Worm (Caenorhabditis elegans) whole organism, L4 larva: ENCODE measurements around the gene clec-57.

ENCODE experiments used
- F26F4.8 ChIP-seq: fragments of 200-800 bp; sonication (Bioruptor generic); conservative IDR thresholded peaks from 2 replicates; pipeline ENCODE4 v1.3.6; 2022; ENCODE audit warnings: missing genetic modification characterization, missing compliant biosample characterization
- F37D6.2 ChIP-seq: sonication (generic microtip); optimal IDR thresholded peaks from 2 replicates; lab custom pipeline; 2016; ENCODE audit warnings: mild to moderate bottlenecking, missing genetic modification characterization, missing compliant biosample characterization
- F44E2.7 ChIP-seq: fragments of 200-800 bp; sonication (Bioruptor generic); IDR thresholded peaks from 2 replicates; pipeline ENCODE4 v2.1.2; 2022; ENCODE audit warnings: missing genetic modification characterization, missing compliant biosample characterization
- T26A8.4 ChIP-seq: fragments of 200-800 bp; sonication (Bioruptor generic); IDR thresholded peaks from 2 replicates; pipeline ENCODE4 v1.3.6; 2022; ENCODE audit warnings: missing genetic modification characterization, missing compliant biosample characterization
- Y48G9A.11 ChIP-seq: fragments of 200-800 bp; sonication (Bioruptor generic); IDR thresholded peaks from 2 replicates; pipeline ENCODE4 v1.3.6; 2022; ENCODE audit warnings: missing genetic modification reagents, missing genetic modification characterization, missing compliant biosample characterization
- Y5F2A.4 ChIP-seq: fragments of 200-800 bp; sonication (Bioruptor generic); optimal IDR thresholded peaks from 2 replicates; lab custom pipeline; 2018; ENCODE audit warnings: mild to moderate bottlenecking, missing genetic modification characterization, missing compliant biosample characterization
- ZK337.2 ChIP-seq: fragments of 200-800 bp; sonication (Bioruptor generic); IDR thresholded peaks from 2 replicates; pipeline ENCODE4 v1.3.6; 2022; ENCODE audit warnings: missing genetic modification reagents, missing genetic modification characterization, missing compliant biosample characterization
- ama-1 ChIP-seq: fragments of 150-350 bp; optimal IDR thresholded peaks from 2 replicates; lab custom pipeline; 2014; ENCODE audit warnings: inconsistent platforms, mixed read lengths
- arid-1 ChIP-seq: fragments of 200-800 bp; sonication (Bioruptor generic); conservative IDR thresholded peaks from 2 replicates; pipeline ENCODE4 v1.3.6; 2022; ENCODE audit warnings: missing genetic modification reagents, missing genetic modification characterization, missing compliant biosample characterization
- attf-4 ChIP-seq: sonication (generic microtip); optimal IDR thresholded peaks from 3 replicates; lab custom pipeline; 2017; ENCODE audit warnings: missing biosample characterization, missing genetic modification characterization
- ceh-32 ChIP-seq: sonication (generic microtip); optimal IDR thresholded peaks from 2 replicates; lab custom pipeline; 2016; ENCODE audit warnings: mild to moderate bottlenecking, missing genetic modification characterization, missing compliant biosample characterization; ENCODE audit not compliant: poor library complexity
- ceh-62 ChIP-seq: sonication (generic microtip); optimal IDR thresholded peaks from 2 replicates; lab custom pipeline; 2017; ENCODE audit warnings: missing biosample characterization, missing genetic modification characterization
- daf-16 ChIP-seq, 3 experiments: sonication (generic microtip); optimal IDR thresholded peaks; 2 replicates each; lab custom pipeline; 2016 to 2017; ENCODE audit warnings: missing genetic modification characterization in 3 of 3, missing genetic modification reagents in 3 of 3, mild to moderate bottlenecking in 2 of 3, missing compliant biosample characterization in 2 of 3, missing biosample characterization in 1 of 3, moderate library complexity in 1 of 3
- dpl-1 ChIP-seq: fragments of 150-350 bp; optimal IDR thresholded peaks from 2 replicates; lab custom pipeline; 2014; ENCODE audit warnings: missing biosample characterization, missing genetic modification reagents, missing genetic modification characterization
- egl-43 ChIP-seq: fragments of 200-800 bp; sonication (Bioruptor generic); IDR thresholded peaks from 2 replicates; pipeline ENCODE4 v1.3.6; 2022; ENCODE audit warnings: missing genetic modification reagents, missing genetic modification characterization, missing compliant biosample characterization
- fos-1 ChIP-seq: fragments of 150-350 bp; optimal IDR thresholded peaks from 2 replicates; lab custom pipeline; 2014; ENCODE audit warnings: missing biosample characterization, missing genetic modification characterization
- gei-8 ChIP-seq: fragments of 200-800 bp; sonication (Bioruptor generic); optimal IDR thresholded peaks from 2 replicates; lab custom pipeline; 2018; ENCODE audit warnings: mild to moderate bottlenecking, missing genetic modification characterization, missing compliant biosample characterization
- hif-1 ChIP-seq, 2 experiments: sonication (generic microtip); optimal IDR thresholded peaks; 2 replicates each; lab custom pipeline; 2016 to 2017; ENCODE audit warnings: missing compliant biosample characterization in 2 of 2, missing genetic modification characterization in 2 of 2, missing genetic modification reagents in 2 of 2, missing genotype in 2 of 2, mild to moderate bottlenecking in 1 of 2
- lin-15B ChIP-seq: fragments of 150-350 bp; sonication (generic microtip); optimal IDR thresholded peaks from 3 replicates; lab custom pipeline; 2014; ENCODE audit warnings: missing biosample characterization, missing genetic modification characterization
- lin-38 ChIP-seq: fragments of 200-800 bp; sonication (Bioruptor generic); IDR thresholded peaks from 2 replicates; pipeline ENCODE4 v1.3.6; 2022; ENCODE audit warnings: missing genetic modification reagents, missing genetic modification characterization, missing compliant biosample characterization
- lin-39 ChIP-seq: fragments of 150-350 bp; optimal IDR thresholded peaks from 2 replicates; lab custom pipeline; 2014; ENCODE audit warnings: missing biosample characterization, missing genetic modification reagents, missing genetic modification characterization
- lsy-2 ChIP-seq, 2 experiments: fragments of 150-350 bp in 1 of 2; sonication (generic microtip) in 1 of 2; optimal IDR thresholded peaks; 2 replicates each; lab custom pipeline; 2014 to 2017; ENCODE audit warnings: missing biosample characterization in 2 of 2, missing genetic modification characterization in 2 of 2
- madf-5 ChIP-seq, 2 experiments: fragments of 200-800 bp; sonication (Bioruptor generic); IDR thresholded peaks; 2 replicates each; pipeline ENCODE4 v1.3.6; 2022; ENCODE audit warnings: missing compliant biosample characterization in 2 of 2, missing genetic modification characterization in 2 of 2
- mep-1 ChIP-seq: fragments of 150-350 bp; sonication (generic microtip); optimal IDR thresholded peaks from 3 replicates; lab custom pipeline; 2014; ENCODE audit warnings: missing biosample characterization, missing genetic modification characterization
- mes-2 ChIP-seq: sonication (generic microtip); optimal IDR thresholded peaks from 2 replicates; lab custom pipeline; 2016; ENCODE audit warnings: missing genotype, mild to moderate bottlenecking, missing genetic modification characterization, missing compliant biosample characterization; ENCODE audit not compliant: poor library complexity, severe bottlenecking
- nhr-111 ChIP-seq: fragments of 200-800 bp; sonication (Bioruptor generic); optimal IDR thresholded peaks from 2 replicates; lab custom pipeline; 2018; ENCODE audit warnings: mild to moderate bottlenecking, missing genetic modification characterization, missing compliant biosample characterization
- nhr-25 ChIP-seq: sonication (generic microtip); optimal IDR thresholded peaks from 2 replicates; lab custom pipeline; 2017; ENCODE audit warnings: missing genetic modification characterization, mild to moderate bottlenecking, missing compliant biosample characterization, antibody characterized with exemption, moderate library complexity, borderline replicate concordance; ENCODE audit not compliant: insufficient read depth
- nhr-41 ChIP-seq: fragments of 200-800 bp; sonication (Bioruptor generic); IDR thresholded peaks from 2 replicates; pipeline ENCODE4 v1.3.6; 2022; ENCODE audit warnings: missing genetic modification reagents, missing genetic modification characterization, missing compliant biosample characterization
- nhr-6 ChIP-seq: fragments of 150-350 bp; optimal IDR thresholded peaks from 2 replicates; lab custom pipeline; 2014; ENCODE audit warnings: missing biosample characterization, missing genetic modification characterization
- nhr-76 ChIP-seq: fragments of 150-350 bp; optimal IDR thresholded peaks from 2 replicates; lab custom pipeline; 2014; ENCODE audit warnings: missing biosample characterization, missing genetic modification characterization
- php-3 ChIP-seq: fragments of 200-800 bp; sonication (Bioruptor generic); IDR thresholded peaks from 2 replicates; pipeline ENCODE4 v1.3.6; 2022; ENCODE audit warnings: missing genetic modification reagents, missing genetic modification characterization, missing compliant biosample characterization
- rbr-2 ChIP-seq: sonication (generic microtip); optimal IDR thresholded peaks from 2 replicates; lab custom pipeline; 2016; ENCODE audit warnings: missing genotype, missing genetic modification characterization, missing compliant biosample characterization
- snpc-1.2 ChIP-seq: fragments of 200-800 bp; sonication (Bioruptor generic); IDR thresholded peaks from 2 replicates; pipeline ENCODE4 v1.3.6; 2022; ENCODE audit warnings: missing genetic modification reagents, missing genetic modification characterization, missing compliant biosample characterization
- spr-3 ChIP-seq: fragments of 200-800 bp; sonication (Bioruptor generic); optimal IDR thresholded peaks from 2 replicates; lab custom pipeline; 2018; ENCODE audit warnings: mild to moderate bottlenecking, missing genetic modification characterization, missing compliant biosample characterization
- unc-130 ChIP-seq: sonication (generic microtip); optimal IDR thresholded peaks from 2 replicates; lab custom pipeline; 2016; ENCODE audit warnings: missing genetic modification reagents, missing genetic modification characterization, missing compliant biosample characterization
- unc-62 ChIP-seq, 3 experiments: fragments of 150-350 bp in 1 of 3; sonication (generic microtip); optimal IDR thresholded peaks in 2 of 3; peaks in 1 of 3; 1 replicate in 1 of 3; 2 replicates in 2 of 3; lab custom pipeline; 2014 to 2017; ENCODE audit warnings: missing biosample characterization in 3 of 3, missing genetic modification characterization in 3 of 3, missing genetic modification reagents in 3 of 3, missing genotype in 1 of 3
- vab-7 ChIP-seq: fragments of 200-800 bp; sonication (Bioruptor generic); IDR thresholded peaks from 2 replicates; pipeline ENCODE4 v1.3.6; 2022; ENCODE audit warnings: missing genetic modification reagents, missing genetic modification characterization, missing compliant biosample characterization
- zfp-2 ChIP-seq: sonication (generic microtip); optimal IDR thresholded peaks from 2 replicates; lab custom pipeline; 2016; ENCODE audit warnings: mild to moderate bottlenecking, missing genetic modification characterization, missing compliant biosample characterization
- zip-11 ChIP-seq: fragments of 200-800 bp; sonication (Bioruptor generic); IDR thresholded peaks from 2 replicates; pipeline ENCODE4 v1.3.6; 2022; ENCODE audit warnings: missing genetic modification characterization, missing compliant biosample characterization
- zip-2 ChIP-seq: fragments of 150-350 bp; optimal IDR thresholded peaks from 2 replicates; lab custom pipeline; 2014; ENCODE audit warnings: missing biosample characterization, missing genetic modification characterization

The clec-57 gene

DNA sequence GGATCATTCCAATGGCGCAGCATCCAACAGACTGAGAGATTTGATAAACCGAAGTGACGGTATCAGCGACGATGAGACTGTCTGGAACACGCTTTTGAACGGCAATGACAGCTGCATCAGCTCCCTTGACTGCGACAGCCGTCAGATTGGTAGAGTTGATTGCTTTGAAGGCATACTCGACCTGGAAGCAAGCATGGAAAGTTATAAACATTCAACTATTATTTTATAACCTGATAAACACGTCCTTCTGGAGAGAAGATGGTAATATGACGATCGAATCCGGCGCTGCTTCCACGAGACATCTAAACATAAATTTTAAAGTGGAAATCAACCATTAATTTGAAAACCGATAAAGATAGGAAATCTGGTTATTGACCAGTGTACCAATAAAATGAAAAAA, 46.7 kb upstream of the clec-57 start, which contains the start of gene pas-1 (continued):
- TF ChIP-seq mes-2: no peak
- TF ChIP-seq lin-15B (tag; lab: Kevin White, UChicago): no peak
- TF ChIP-seq gei-8 (GFP tag; lab: Kevin White, UChicago): no peak
- no peak for TF ChIP-seq mep-1
- 0 out of 2 replicates have a peak, but pooled peaks have one; percentile 6 for TF ChIP-seq arid-1 (GFP tag; lab: Robert Waterston, UW)
- no peak for TF ChIP-seq vab-7 (GFP tag; lab: Robert Waterston, UW)
- TF ChIP-seq nhr-76 (tag; lab: Kevin White, UChicago): no peak
- peak; percentile 67 for TF ChIP-seq ama-1
- no peak for TF ChIP-seq lsy-2 (tag; optimal IDR thresholded peaks at IDR 0.05; lab: Kevin White, UChicago)
- TF ChIP-seq zfp-2 (tag; lab: Kevin White, UChicago): no peak
- TF ChIP-seq attf-4 (tag; lab: Kevin White, UChicago): no peak
- no peak for TF ChIP-seq unc-62 (GFP tag; optimal IDR thresholded peaks at IDR 0.05 in 1 of 2; lab: Kevin White, UChicago)
- TF ChIP-seq unc-62 (tag; optimal IDR thresholded peaks at IDR 0.05; lab: Kevin White, UChicago): no peak
- no peak for TF ChIP-seq fos-1 (tag; lab: Kevin White, UChicago)
- TF ChIP-seq ceh-62 (tag; lab: Kevin White, UChicago): no peak
- TF ChIP-seq nhr-41 (GFP tag; lab: Robert Waterston, UW): no peak
- TF ChIP-seq hif-1 (tag; optimal IDR thresholded peaks at IDR 0.05; lab: Kevin White, UChicago): no peak
- peak; percentile 15; the same call in 1 of the 2 replicates for TF ChIP-seq Y48G9A.11

DNA sequence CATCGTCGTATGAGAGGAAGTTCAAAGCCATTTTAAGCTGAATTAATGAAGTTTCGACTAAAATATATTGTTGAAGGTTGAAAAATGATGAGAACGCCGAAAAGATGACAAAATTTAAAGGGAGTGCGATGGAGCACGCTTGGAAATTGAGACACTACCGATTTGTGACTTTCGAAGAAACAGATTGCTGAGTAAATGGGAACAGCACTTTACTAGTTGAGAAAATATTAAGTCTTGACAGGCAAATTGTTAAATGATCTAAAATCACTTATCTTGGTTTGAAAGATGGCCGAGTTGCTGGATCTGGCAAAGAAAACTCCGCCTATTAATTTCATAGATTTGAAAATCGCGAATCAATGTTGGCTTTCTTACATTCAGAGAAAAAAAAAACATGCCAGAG, 45.8 kb upstream of the clec-57 start, which contains the start of gene rpoa-12:
Gene rpoa-12 (minus strand): TSS at position 37 of the 400 bp plus-strand sequence.
- TF ChIP-seq hif-1 (tag; optimal IDR thresholded peaks at IDR 0.05; lab: Kevin White, UChicago): peak in 1 of 2 experiments; percentile 74
- no peak for TF ChIP-seq egl-43 (GFP tag; lab: Robert Waterston, UW)
- TF ChIP-seq madf-5 (GFP tag; IDR thresholded peaks at IDR 0.05; lab: Robert Waterston, UW): no peak
- TF ChIP-seq ceh-32 (tag; lab: Kevin White, UChicago): no peak
- TF ChIP-seq snpc-1.2 (GFP tag; lab: Robert Waterston, UW): no peak
- TF ChIP-seq nhr-41 (GFP tag; lab: Robert Waterston, UW): no peak
- no peak for TF ChIP-seq ama-1
- peak in 1 of 2 experiments; percentile 42 for TF ChIP-seq lsy-2 (tag; optimal IDR thresholded peaks at IDR 0.05; lab: Kevin White, UChicago)
- TF ChIP-seq nhr-111: no peak
- no peak for TF ChIP-seq Y5F2A.4 (GFP tag; lab: Kevin White, UChicago)
- TF ChIP-seq fos-1 (tag; lab: Kevin White, UChicago): no peak
- TF ChIP-seq F37D6.2 (tag; lab: Kevin White, UChicago): peak; percentile 23
- peak; percentile 68 for TF ChIP-seq lin-38
- TF ChIP-seq T26A8.4 (GFP tag; lab: Robert Waterston, UW): no peak
- TF ChIP-seq lin-39 (tag; lab: Kevin White, UChicago): no peak
- peak; percentile 47 for TF ChIP-seq unc-130 (GFP tag; lab: Kevin White, UChicago)
- no peak for TF ChIP-seq F44E2.7 (GFP tag; lab: Robert Waterston, UW)
- no peak for TF ChIP-seq php-3 (GFP tag; lab: Robert Waterston, UW)
- no peak for TF ChIP-seq F26F4.8 (GFP tag; lab: Robert Waterston, UW)
- TF ChIP-seq nhr-6 (tag; lab: Kevin White, UChicago): peak; percentile 64
- no peak for TF ChIP-seq mep-1
- TF ChIP-seq spr-3 (GFP tag; lab: Kevin White, UChicago): no peak
- TF ChIP-seq zip-11 (GFP tag; lab: Robert Waterston, UW): no peak
- TF ChIP-seq rbr-2 (tag; lab: Kevin White, UChicago): peak; percentile 21
- TF ChIP-seq dpl-1 (GFP tag; lab: Kevin White, UChicago): peak; percentile 28
- TF ChIP-seq ZK337.2 (GFP tag; lab: Robert Waterston, UW): no peak
- no peak for TF ChIP-seq vab-7 (GFP tag; lab: Robert Waterston, UW)
- TF ChIP-seq daf-16 (GFP tag; optimal IDR thresholded peaks at IDR 0.05; lab: Kevin White, UChicago): no peak
- TF ChIP-seq daf-16 (tag; optimal IDR thresholded peaks at IDR 0.05; lab: Kevin White, UChicago): peak; percentile 17
- peak; percentile 77 for TF ChIP-seq mes-2
- no peak for TF ChIP-seq zip-2 (tag; lab: Kevin White, UChicago)
- peak; percentile 16 for TF ChIP-seq nhr-25 (tag; lab: Kevin White, UChicago)
